Fruit fly (Drosophila melanogaster): ENCODE data around the gene mei-41.

Gene mei-41

DNA sequence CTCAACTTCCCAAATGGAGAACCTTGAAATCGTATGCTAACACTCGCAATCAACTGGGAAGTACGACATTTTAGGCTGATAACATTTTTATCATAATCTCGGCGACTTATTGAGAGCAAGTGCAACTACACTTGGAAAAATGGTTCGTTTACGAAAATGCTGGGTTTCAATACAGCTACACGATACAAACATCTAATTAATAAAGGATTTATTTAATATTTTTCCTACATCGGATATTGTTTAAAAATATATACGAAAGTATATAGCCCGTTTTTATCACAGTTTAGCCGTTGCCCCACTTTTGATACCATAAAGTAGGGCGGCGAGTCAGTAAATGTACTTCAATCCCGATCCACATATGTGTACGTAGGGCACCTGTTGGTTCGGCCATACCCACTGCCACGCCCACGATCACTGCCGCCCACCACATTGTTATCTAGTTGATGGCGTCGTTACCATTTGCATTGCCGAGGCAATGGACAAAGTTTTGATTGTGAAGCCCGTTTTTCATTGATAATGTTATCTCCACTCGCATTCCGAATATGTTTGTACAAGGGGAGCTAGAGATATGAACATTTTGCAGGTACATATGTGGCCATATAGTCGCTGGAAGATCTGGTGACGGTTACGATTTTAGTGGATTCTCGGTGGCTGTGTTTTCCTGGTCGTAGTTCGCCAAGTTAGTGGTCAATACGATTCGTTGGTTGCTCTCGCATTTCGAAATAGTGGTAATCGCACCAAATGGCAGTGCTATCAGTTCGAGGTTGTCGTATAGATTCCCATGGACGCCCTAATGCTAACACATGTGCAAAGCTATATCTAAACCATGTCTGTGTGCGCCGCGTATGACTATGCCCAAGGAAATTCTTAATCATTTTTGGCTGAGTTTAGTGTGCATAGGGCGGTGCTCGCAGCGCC, 23.2 kb downstream of the mei-41 start, which contains the start of gene Traf-like (continued):
- TF ChIP-seq CG15073 (GFP tag; optimal IDR thresholded peaks at IDR 0.05) (no peak), Sox102F (GFP tag; optimal IDR thresholded peaks at IDR 0.05) (peak; percentile 52), Drgx (GFP tag; IDR thresholded peaks at IDR 0.05) (no peak), CG17829 (tag; optimal IDR thresholded peaks at IDR 0.05) (peak; percentile 1), gro (GFP tag; optimal IDR thresholded peaks at IDR 0.05) (no peak), ATbp (GFP tag; optimal IDR thresholded peaks at IDR 0.05) (peak; percentile 10), CG15696 (tag; optimal IDR thresholded peaks at IDR 0.05) (no peak), CG32532 (GFP tag; IDR thresholded peaks at IDR 0.05) (peak; percentile 37; the same call in 1 of the 2 replicates), cato (GFP tag; optimal IDR thresholded peaks at IDR 0.05; ENCODE audit: borderline replicate concordance) (no peak), h (optimal IDR thresholded peaks at IDR 0.05) (no peak), CG7987 (GFP tag; optimal IDR thresholded peaks at IDR 0.05) (no peak), CG12299 (tag; optimal IDR thresholded peaks at IDR 0.05) (no peak), sim (GFP tag; IDR thresholded peaks at IDR 0.05) (no peak), lilli (GFP tag; optimal IDR thresholded peaks at IDR 0.05) (no peak), CG12071 (GFP tag; optimal IDR thresholded peaks at IDR 0.05) (no peak), exex (tag; optimal IDR thresholded peaks at IDR 0.05) (peak; percentile 64), CG2678 (tag; optimal IDR thresholded peaks at IDR 0.05) (peak; percentile 51), dmrt99B (tag; optimal IDR thresholded peaks at IDR 0.05) (peak; percentile 63), CG3065 (GFP tag; optimal IDR thresholded peaks at IDR 0.05) (no peak), luna (GFP tag; optimal IDR thresholded peaks at IDR 0.05) (no peak), Eip74EF (GFP tag; optimal IDR thresholded peaks at IDR 0.05) (no peak), Sin3A (optimal IDR thresholded peaks at IDR 0.05) (no peak), slbo (GFP tag; IDR thresholded peaks at IDR 0.05) (no peak), E2f1 (GFP tag; IDR thresholded peaks at IDR 0.05) (peak; percentile 42; the same call in 1 of the 2 replicates), CG18262 (tag; optimal IDR thresholded peaks at IDR 0.05) (peak; percentile 12), sens-2 (GFP tag; IDR thresholded peaks at IDR 0.05) (0 out of 2 replicates have a peak, but pooled peaks have one; percentile 18), Hr3 (GFP tag; optimal IDR thresholded peaks at IDR 0.05) (peak; percentile 61), Meics (GFP tag; optimal IDR thresholded peaks at IDR 0.05) (no peak), Ets65A (GFP tag) (peak; percentile 6), al (GFP tag; IDR thresholded peaks at IDR 0.05) (no peak), CG8388 (GFP tag; optimal IDR thresholded peaks at IDR 0.05) (peak; percentile 1), kni (GFP tag; optimal IDR thresholded peaks at IDR 0.05) (no peak), CG3838 (GFP tag; optimal IDR thresholded peaks at IDR 0.05) (no peak), CG2199 (GFP tag; IDR thresholded peaks at IDR 0.05) (no peak), sd (tag; optimal IDR thresholded peaks at IDR 0.05) (peak; percentile 96), org-1 (GFP tag; optimal IDR thresholded peaks at IDR 0.05) (no peak), CG1603 (tag; optimal IDR thresholded peaks at IDR 0.05) (peak; percentile 48), grau (tag; optimal IDR thresholded peaks at IDR 0.05) (peak; percentile 14), CG3163 (GFP tag; optimal IDR thresholded peaks at IDR 0.05) (no peak), dysf (GFP tag; IDR thresholded peaks at IDR 0.05) (0 out of 3 replicates have a peak, but pooled peaks have one; percentile 17), Sox100B (GFP tag; optimal IDR thresholded peaks at IDR 0.05) (peak; percentile 2), CG8765 (GFP tag; IDR thresholded peaks at IDR 0.05) (no peak), CG10267 (tag; optimal IDR thresholded peaks at IDR 0.05) (no peak), bab2 (GFP tag; optimal IDR thresholded peaks at IDR 0.05) (no peak), ato (GFP tag; IDR thresholded peaks at IDR 0.05; ENCODE audit: partially characterized antibody) (no peak), CG10979 (tag; optimal IDR thresholded peaks at IDR 0.05) (peak; percentile 10), dan (GFP tag; IDR thresholded peaks at IDR 0.05) (no peak), tap (tag; optimal IDR thresholded peaks at IDR 0.05) (peak; percentile 27), salm (tag; optimal IDR thresholded peaks at IDR 0.05) (no peak)

Data from whole organism, embryonic.